Worm (Caenorhabditis elegans) whole organism, dauer: Measurements from ENCODE around the gene Y54G11A.17.
"Not testable (repeated sequence)": the region's sequence is repeated elsewhere in the genome, so short reads cannot be mapped to it uniquely, and the experiment has no call there.

Experiments
- unc-62 ChIP-seq: sonication (generic microtip); optimal IDR thresholded peaks from 2 replicates; lab custom pipeline; 2017; ENCODE audit warnings: missing biosample characterization, missing genetic modification reagents, missing genetic modification characterization

Y54G11A.17 gene

DNA sequence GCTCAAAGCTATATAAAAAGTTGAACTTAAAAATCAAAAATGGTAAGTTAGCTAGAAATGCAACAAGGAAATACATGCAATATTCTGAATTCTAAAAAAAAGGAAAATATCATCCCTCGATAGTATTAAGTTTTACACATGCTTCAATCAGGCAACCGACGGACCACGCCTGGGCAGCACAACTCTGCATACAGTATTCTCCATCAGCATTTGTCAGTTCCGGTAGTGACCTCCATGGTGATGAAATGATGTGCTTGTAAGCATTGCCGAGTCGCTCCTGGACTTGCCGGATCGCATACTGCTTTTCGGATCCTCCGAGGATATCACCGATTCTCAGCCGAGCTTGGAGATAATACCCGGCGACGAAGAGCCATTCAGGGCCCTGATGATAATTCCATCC is 1.6 kb upstream of the Y54G11A.17 start:
- no peak for TF ChIP-seq unc-62

DNA sequence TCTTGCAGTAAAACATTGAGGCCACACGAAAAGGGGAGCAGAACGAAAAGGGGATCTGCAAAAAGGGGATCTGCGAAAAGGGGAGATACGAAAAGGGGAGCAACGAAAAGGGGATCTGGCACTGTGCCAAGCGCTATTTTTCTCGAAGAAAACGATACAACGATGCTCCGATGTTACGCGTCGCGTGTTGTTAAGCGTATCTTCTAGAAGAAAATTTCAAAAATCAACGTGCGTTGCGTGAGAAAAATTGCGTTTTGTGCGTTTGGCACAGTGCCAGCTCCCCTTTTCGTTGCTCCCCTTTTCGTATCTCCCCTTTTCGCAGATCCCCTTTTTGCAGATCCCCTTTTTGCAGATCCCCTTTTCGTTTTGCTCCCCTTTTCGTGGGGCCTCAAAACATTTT is 3.0 kb downstream of the Y54G11A.17 start, which contains the start of gene Y54G11A.9:
Gene Y54G11A.9, minus strand, starts transcription at position 196 of the 400 bp plus-strand sequence.
- TF ChIP-seq unc-62 = not testable (repeated sequence)

DNA sequence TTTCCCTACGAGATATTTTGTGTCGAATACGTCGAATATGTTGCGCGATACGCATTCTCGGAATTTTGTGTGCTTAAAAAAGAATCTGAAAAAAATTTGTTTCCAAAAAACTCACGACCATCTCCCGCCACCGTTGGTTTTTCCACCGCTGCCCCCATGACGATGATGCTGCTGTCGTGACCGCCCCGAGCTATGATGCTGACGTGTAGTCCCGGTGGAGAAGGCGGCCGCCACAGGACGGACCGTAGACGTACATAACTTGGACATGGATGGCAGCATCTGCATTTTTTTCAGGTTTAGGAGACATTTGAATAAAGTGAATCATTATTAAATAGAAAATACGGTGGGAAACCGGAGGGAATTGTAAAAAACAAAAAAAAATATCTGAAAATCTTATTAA is 5.0 kb downstream of the Y54G11A.17 start, which contains the start of gene ddl-3:
Gene ddl-3, minus strand, starts transcription at position 289 of the 400 bp plus-strand sequence.
- TF ChIP-seq unc-62 = not testable (repeated sequence)

DNA sequence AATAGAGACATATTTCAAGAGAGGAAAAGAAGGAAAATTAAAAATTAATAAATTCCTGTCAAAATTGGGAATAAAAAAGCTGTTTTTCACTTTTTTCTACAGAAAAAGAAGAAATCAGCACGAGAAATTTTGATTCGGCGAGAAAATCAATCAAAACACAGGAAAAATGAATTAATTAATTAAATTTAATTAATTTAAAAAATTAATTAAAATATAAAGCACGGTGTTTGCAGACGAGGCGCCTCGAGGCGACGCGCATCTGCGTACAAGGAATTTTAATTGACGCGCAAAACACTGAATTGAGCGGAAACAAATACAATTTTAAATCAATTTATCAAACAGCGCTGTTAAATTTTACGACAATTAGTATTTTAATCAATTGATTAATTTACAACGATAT is 28.0 kb downstream of the Y54G11A.17 start:
- no peak for TF ChIP-seq unc-62

DNA sequence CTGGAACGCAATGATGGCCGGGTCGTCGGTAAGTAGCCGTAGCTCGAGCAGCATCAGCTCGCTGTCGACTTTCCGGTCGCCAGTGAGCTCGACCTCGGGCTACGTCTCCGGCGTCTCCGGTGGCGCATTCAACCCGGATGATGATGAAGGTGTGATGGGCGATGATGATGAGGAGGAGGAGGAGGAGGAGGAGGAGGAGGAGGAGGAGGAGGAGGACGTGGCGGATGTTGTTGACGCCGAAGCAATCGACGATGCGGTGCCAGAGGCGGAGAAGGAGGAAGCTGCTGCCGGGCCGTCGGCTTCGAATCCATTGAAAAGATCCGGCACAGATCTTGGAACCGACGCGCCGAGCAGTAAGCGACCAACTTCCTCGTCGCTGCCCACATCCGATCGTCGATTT is 30.0 kb downstream of the Y54G11A.17 start:
- no peak for TF ChIP-seq unc-62

DNA sequence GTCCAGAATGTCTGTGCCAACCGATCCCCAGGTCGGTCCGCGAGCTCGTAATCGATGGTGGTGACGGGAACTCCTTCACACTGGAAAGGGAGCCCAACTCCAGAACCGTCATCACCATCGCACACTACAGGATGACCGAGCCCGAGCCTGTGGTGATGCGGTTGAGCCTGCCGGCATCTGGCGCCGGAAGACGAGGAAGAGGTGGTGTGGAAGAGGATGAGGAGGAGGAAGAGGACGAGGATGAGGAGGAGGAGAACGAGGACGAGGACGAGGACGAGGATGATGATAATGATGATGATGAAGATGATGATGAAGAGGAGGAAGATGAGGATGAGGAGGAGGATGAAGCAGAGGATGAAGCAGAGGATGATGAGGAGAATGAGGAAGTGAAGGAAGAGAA is 31.2 kb downstream of the Y54G11A.17 start, which contains the start of gene Y54G11A.14:
Gene Y54G11A.14, plus strand, starts transcription at position 132 of the 400 bp plus-strand sequence.
- no peak for TF ChIP-seq unc-62

DNA sequence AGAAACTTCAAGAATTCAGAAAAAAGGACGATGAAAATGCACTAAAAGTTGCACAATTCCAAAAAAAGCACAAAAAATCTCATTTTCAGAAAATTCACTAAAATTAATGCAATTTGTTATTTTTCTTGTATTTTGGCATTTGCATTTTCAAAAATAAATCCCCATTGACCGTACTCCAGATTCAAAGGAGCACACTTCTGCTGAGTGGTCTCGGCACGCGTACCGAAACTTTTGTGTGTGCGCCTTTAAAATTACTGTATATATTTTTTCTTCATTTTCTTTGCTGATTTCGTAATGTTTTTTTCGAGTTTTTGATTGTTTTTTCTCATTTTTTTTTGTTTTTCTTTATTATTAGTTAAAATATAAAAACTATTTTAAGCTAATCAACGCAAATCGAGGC is 37.0 kb downstream of the Y54G11A.17 start:
- no peak for TF ChIP-seq unc-62

DNA sequence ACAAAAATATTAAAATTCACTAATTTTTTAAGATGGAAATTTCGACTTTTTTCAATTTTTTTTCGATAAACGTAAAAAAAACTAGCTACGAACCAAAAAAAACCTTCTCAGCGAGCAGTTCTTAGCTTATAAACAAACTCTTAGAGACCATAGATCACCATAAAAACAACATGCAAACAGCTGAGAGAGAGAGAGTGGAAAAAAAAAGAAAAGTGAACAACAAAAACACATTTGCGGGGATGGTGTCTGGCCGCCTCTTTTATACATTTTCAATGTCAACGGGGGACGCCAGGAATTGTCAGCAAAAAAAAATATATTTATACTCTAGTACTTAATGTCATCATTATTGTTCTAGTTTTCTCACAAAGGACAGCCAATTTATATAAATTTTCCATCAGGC is 37.7 kb downstream of the Y54G11A.17 start:
- no peak for TF ChIP-seq unc-62

DNA sequence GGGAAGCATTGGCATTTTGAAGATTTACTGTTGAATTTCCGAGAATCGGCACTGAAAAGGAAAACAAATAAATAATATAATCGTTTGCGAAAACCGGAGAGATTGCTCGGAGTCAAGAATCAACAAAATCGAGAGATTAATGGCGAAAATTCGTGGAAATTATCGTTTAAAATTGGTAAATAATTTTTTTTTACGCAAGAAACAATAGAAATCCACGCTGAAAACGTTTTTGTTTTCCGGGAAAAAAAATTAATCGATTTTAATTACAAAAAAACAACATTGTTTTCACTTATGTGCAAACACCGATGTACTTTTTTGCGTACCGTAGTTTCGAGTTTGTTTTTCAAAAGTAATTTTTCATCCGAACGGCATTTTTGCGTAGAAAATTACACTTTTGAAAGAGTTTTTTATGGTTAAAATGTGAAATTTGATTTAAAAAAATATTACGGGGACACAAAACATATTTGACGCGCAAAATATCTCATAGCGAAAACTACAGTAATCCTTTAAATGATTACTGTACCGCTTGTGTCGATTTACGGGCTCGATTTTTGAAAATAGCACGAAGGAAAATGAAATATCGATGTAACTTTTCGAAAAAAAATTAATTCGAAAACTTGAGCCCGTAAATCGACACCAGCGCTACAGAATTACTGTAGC is 38.3 kb downstream of the Y54G11A.17 start, which contains the start of gene ctl-3:
Gene ctl-3, minus strand, starts transcription at position 51 of the 660 bp plus-strand sequence.
- TF ChIP-seq unc-62 = no peak

DNA sequence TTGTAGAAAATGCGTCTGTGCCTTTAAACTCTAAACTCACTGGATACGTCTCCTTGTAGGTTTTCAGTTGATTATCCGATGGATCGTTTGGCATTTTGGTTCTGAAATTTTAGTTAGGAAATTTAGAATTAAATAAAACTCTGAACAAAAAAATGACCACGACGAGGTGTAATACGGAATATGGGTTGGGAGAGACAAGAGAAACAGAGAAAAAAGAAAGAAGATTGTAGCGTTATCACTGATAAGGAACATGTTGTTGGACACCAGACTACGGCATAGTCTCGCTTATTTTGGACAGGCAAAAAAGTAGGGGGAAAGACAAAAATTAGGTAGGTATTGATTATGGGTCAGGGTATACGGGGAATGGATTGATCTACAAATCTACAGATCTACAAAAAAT is 43.0 kb downstream of the Y54G11A.17 start, which contains the start of gene ctl-1:
Gene ctl-1, minus strand, starts transcription at position 101 of the 400 bp plus-strand sequence.
- not testable (repeated sequence) for TF ChIP-seq unc-62

DNA sequence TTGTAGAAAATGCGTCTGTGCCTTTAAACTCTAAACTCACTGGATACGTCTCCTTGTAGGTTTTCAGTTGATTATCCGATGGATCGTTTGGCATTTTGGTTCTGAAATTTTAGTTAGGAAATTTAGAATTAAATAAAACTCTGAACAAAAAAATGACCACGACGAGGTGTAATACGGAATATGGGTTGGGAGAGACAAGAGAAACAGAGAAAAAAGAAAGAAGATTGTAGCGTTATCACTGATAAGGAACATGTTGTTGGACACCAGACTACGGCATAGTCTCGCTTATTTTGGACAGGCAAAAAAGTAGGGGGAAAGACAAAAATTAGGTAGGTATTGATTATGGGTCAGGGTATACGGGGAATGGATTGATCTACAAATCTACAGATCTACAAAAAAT is 47.3 kb downstream of the Y54G11A.17 start, which contains the start of gene ctl-2:
Gene ctl-2, minus strand, starts transcription at position 101 of the 400 bp plus-strand sequence.
- TF ChIP-seq unc-62 = not testable (repeated sequence)

DNA sequence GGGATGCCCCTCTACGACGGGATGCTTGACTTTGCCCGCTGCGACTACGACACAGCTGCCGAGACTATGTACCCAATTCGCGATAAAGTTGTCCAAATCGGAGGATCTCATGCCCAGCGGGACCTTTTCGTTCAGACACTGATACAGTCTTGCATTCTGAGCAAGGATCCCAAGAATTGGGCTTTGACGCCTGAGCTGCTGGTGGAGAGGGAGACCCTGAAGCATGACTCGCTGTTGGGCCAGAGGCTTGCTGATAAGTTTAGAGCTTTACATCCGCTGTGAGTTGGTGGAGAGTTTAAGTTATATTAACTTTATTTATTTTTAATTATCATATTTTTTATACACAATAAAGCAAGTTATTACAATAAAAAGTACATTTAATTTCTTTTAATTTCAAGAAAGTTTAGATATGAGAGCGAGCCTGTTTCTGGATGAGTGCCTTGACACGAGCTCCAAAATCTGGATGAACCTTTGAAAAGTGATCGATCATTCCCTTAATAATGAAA is 49.9 kb downstream of the Y54G11A.17 start:
- no peak for TF ChIP-seq unc-62
